Fruit fly (Drosophila melanogaster): ENCODE data around the gene x16.

The x16 gene

dm6 chr2L:6907761-6908160 is 12.2 kb downstream of the x16 start, which contains the start of the genes Polr1F and Rat1 (continued):
- TF ChIP-seq repo (GFP tag; optimal IDR thresholded peaks at IDR 0.05) = no peak
- no peak for TF ChIP-seq CG9817 (tag; optimal IDR thresholded peaks at IDR 0.05)
- no peak for TF ChIP-seq CG15269 (tag; optimal IDR thresholded peaks at IDR 0.05)
- TF ChIP-seq CG7556 (GFP tag; optimal IDR thresholded peaks at IDR 0.05) = peak; percentile 17
- TF ChIP-seq CG9932 (GFP tag; IDR thresholded peaks at IDR 0.05) = no peak; the same call in 1 of the 2 replicates
- no peak for TF ChIP-seq HLH3B (GFP tag; IDR thresholded peaks at IDR 0.05)
- no peak for TF ChIP-seq tup (GFP tag; optimal IDR thresholded peaks at IDR 0.05)
- no peak for TF ChIP-seq jumu (GFP tag; optimal IDR thresholded peaks at IDR 0.05)
- no peak for TF ChIP-seq Hmr (GFP tag; optimal IDR thresholded peaks at IDR 0.05)
- peak; percentile 35; the same call in 1 of the 2 replicates for TF ChIP-seq slbo (GFP tag; IDR thresholded peaks at IDR 0.05)
- no peak for TF ChIP-seq lbe (GFP tag; optimal IDR thresholded peaks at IDR 0.05)
- no peak for TF ChIP-seq CG12219 (GFP tag; optimal IDR thresholded peaks at IDR 0.05)
- TF ChIP-seq Rx (GFP tag; IDR thresholded peaks at IDR 0.05) = no peak
- TF ChIP-seq CG12071 (GFP tag; optimal IDR thresholded peaks at IDR 0.05) = no peak
- TF ChIP-seq aop (GFP tag; IDR thresholded peaks at IDR 0.05) = no peak
- TF ChIP-seq ab (GFP tag; optimal IDR thresholded peaks at IDR 0.05) = no peak
- no peak for TF ChIP-seq Vsx1 (GFP tag; optimal IDR thresholded peaks at IDR 0.05)
- TF ChIP-seq cwo (GFP tag; optimal IDR thresholded peaks at IDR 0.05) = no peak
- TF ChIP-seq Oli (tag; optimal IDR thresholded peaks at IDR 0.05) = no peak
- peak; percentile 64 for TF ChIP-seq Med (GFP tag)
- TF ChIP-seq CG5180 (GFP tag; optimal IDR thresholded peaks at IDR 0.05) = no peak
- TF ChIP-seq Ssrp (tag; optimal IDR thresholded peaks at IDR 0.05) = no peak
- no peak for TF ChIP-seq ato (GFP tag; IDR thresholded peaks at IDR 0.05; ENCODE audit: partially characterized antibody)
- no peak for TF ChIP-seq scrt (GFP tag; optimal IDR thresholded peaks at IDR 0.05)
- no peak for TF ChIP-seq ttk (GFP tag; IDR thresholded peaks at IDR 0.05)
- peak; percentile 19 for TF ChIP-seq CG12155 (GFP tag; optimal IDR thresholded peaks at IDR 0.05)
- no peak for TF ChIP-seq CG12236 (GFP tag; optimal IDR thresholded peaks at IDR 0.05)
- TF ChIP-seq CG14014 (GFP tag; IDR thresholded peaks at IDR 0.05) = no peak
- TF ChIP-seq caup (GFP tag; optimal IDR thresholded peaks at IDR 0.05; ENCODE audit: severe bottlenecking) = no peak
- no peak for TF ChIP-seq vnd (GFP tag; IDR thresholded peaks at IDR 0.05; ENCODE audit: partially characterized antibody)
- TF ChIP-seq Hmx (GFP tag; optimal IDR thresholded peaks at IDR 0.05) = no peak
- no peak for TF ChIP-seq GATAe (GFP tag; conservative IDR thresholded peaks at IDR 0.05)
- TF ChIP-seq CG5245 (GFP tag; optimal IDR thresholded peaks at IDR 0.05) = no peak
- TF ChIP-seq run (tag; optimal IDR thresholded peaks at IDR 0.05) = peak; percentile 7
- TF ChIP-seq BEAF-32 (GFP tag; optimal IDR thresholded peaks at IDR 0.05) = peak; percentile 42
- TF ChIP-seq gt (GFP tag; IDR thresholded peaks at IDR 0.05) = no peak
- TF ChIP-seq Adf1 (GFP tag; IDR thresholded peaks at IDR 0.05) = no peak
- no peak for TF ChIP-seq CG32532 (GFP tag; IDR thresholded peaks at IDR 0.05)
- peak; percentile 29 for TF ChIP-seq Fer1 (GFP tag; optimal IDR thresholded peaks at IDR 0.05)
- no peak for TF ChIP-seq btn (GFP tag; optimal IDR thresholded peaks at IDR 0.05)
- TF ChIP-seq CG10267 (tag; optimal IDR thresholded peaks at IDR 0.05) = peak; percentile 61
- TF ChIP-seq Optix (GFP tag; IDR thresholded peaks at IDR 0.05) = no peak
- TF ChIP-seq kni (GFP tag; optimal IDR thresholded peaks at IDR 0.05) = no peak
- TF ChIP-seq CG3847 (GFP tag; IDR thresholded peaks at IDR 0.05) = peak; percentile 18; the same call in 1 of the 2 replicates
- TF ChIP-seq CG3281 (GFP tag; optimal IDR thresholded peaks at IDR 0.05) = peak; percentile 2
- TF ChIP-seq cg (GFP tag; optimal IDR thresholded peaks at IDR 0.05) = peak; percentile 32
- TF ChIP-seq exex (tag; optimal IDR thresholded peaks at IDR 0.05) = no peak
- TF ChIP-seq rib (GFP tag; IDR thresholded peaks at IDR 0.05) = no peak
- TF ChIP-seq CG18262 (tag; optimal IDR thresholded peaks at IDR 0.05) = no peak
- no peak for TF ChIP-seq CG11093 (GFP tag; IDR thresholded peaks at IDR 0.05)
- TF ChIP-seq nau (GFP tag; optimal IDR thresholded peaks at IDR 0.05) = no peak

All from whole organism, embryonic.